Worm (Caenorhabditis elegans) whole organism, L1 larva: Measurements from ENCODE around the gene M04B2.6.
A peak's percentile ranks its signal among the peaks of the same experiment; 100 is the strongest.

Source experiments
- C04F5.9 ChIP-seq: sonication (generic microtip); optimal IDR thresholded peaks from 2 replicates; lab custom pipeline; 2016; ENCODE audit warnings: missing genetic modification characterization, missing compliant biosample characterization
- C34B4.2 ChIP-seq: sonication (generic microtip); optimal IDR thresholded peaks from 2 replicates; lab custom pipeline; 2017; ENCODE audit warnings: mild to moderate bottlenecking, missing genetic modification characterization, missing compliant biosample characterization
- aly-2 ChIP-seq: fragments of 150-350 bp; optimal IDR thresholded peaks from 2 replicates; lab custom pipeline; 2014; ENCODE audit warnings: missing biosample characterization, missing genetic modification characterization
- ceh-63 ChIP-seq: fragments of 200-800 bp; sonication (Bioruptor generic); optimal IDR thresholded peaks from 2 replicates; lab custom pipeline; 2018; ENCODE audit warnings: mild to moderate bottlenecking, missing genetic modification characterization, missing compliant biosample characterization
- ceh-8 ChIP-seq: fragments of 200-800 bp; sonication (Bioruptor generic); optimal IDR thresholded peaks from 2 replicates; lab custom pipeline; 2018; ENCODE audit warnings: mild to moderate bottlenecking, missing genetic modification characterization, moderate library complexity, missing compliant biosample characterization
- ceh-82 ChIP-seq, 3 experiments: fragments of 150-350 bp in 1 of 3; sonication (generic microtip) in 2 of 3; optimal IDR thresholded peaks; 2 replicates each; lab custom pipeline; 2014 to 2017; ENCODE audit warnings: missing biosample characterization in 3 of 3, missing genetic modification characterization in 3 of 3
- ceh-88 ChIP-seq: fragments of 200-800 bp; sonication (Bioruptor generic); IDR thresholded peaks from 2 replicates; pipeline ENCODE4 v1.3.6; 2022; ENCODE audit warnings: missing genetic modification characterization, missing compliant biosample characterization
- ceh-90 ChIP-seq: sonication (generic microtip); optimal IDR thresholded peaks from 2 replicates; lab custom pipeline; 2016; ENCODE audit warnings: missing genetic modification characterization, missing compliant biosample characterization
- efl-1 ChIP-seq, 4 experiments: fragments of 150-350 bp; optimal IDR thresholded peaks in 3 of 4; peaks in 1 of 4; 1 replicate in 1 of 4; 2 replicates in 3 of 4; lab custom pipeline; 2014; ENCODE audit warnings: missing biosample characterization in 2 of 4, missing genetic modification characterization in 2 of 4, missing genetic modification reagents in 2 of 4
- egl-13 ChIP-seq: sonication (generic microtip); optimal IDR thresholded peaks from 2 replicates; lab custom pipeline; 2016; ENCODE audit warnings: missing genotype, missing genetic modification reagents, missing genetic modification characterization, missing compliant biosample characterization
- egl-27 ChIP-seq, 2 experiments: fragments of 150-350 bp in 1 of 2; sonication (generic microtip); optimal IDR thresholded peaks; 3 replicates each; lab custom pipeline; 2017 to 2018; ENCODE audit warnings: missing biosample characterization in 2 of 2, missing genetic modification characterization in 2 of 2, missing genetic modification reagents in 2 of 2
- elt-2 ChIP-seq: sonication (generic microtip); optimal IDR thresholded peaks from 2 replicates; lab custom pipeline; 2016; ENCODE audit warnings: missing genetic modification characterization, mild to moderate bottlenecking, inconsistent platforms, missing compliant biosample characterization, missing genetic modification reagents
- elt-3 ChIP-seq, 6 experiments: fragments of 150-350 bp in 1 of 6; sonication (generic microtip); optimal IDR thresholded peaks; 2 replicates each; lab custom pipeline; 2017 to 2018; ENCODE audit warnings: missing biosample characterization in 6 of 6, missing genetic modification characterization in 6 of 6, inconsistent platforms in 1 of 6
- ets-5 ChIP-seq: fragments of 200-800 bp; sonication (Bioruptor generic); IDR thresholded peaks from 2 replicates; pipeline ENCODE4 v1.3.6; 2022; ENCODE audit warnings: missing genetic modification characterization, missing compliant biosample characterization
- fkh-4 ChIP-seq: sonication (generic microtip); optimal IDR thresholded peaks from 2 replicates; lab custom pipeline; 2016; ENCODE audit warnings: missing compliant biosample characterization, missing genetic modification characterization, borderline replicate concordance
- fos-1 ChIP-seq: fragments of 150-350 bp; optimal IDR thresholded peaks from 2 replicates; lab custom pipeline; 2014; ENCODE audit warnings: missing biosample characterization, missing genetic modification characterization
- grh-1 ChIP-seq: fragments of 200-800 bp; sonication (Bioruptor generic); IDR thresholded peaks from 2 replicates; pipeline ENCODE4 v1.3.6; 2022; ENCODE audit warnings: missing genetic modification reagents, missing genetic modification characterization, missing compliant biosample characterization
- hlh-17 ChIP-seq: fragments of 200-800 bp; sonication (Bioruptor generic); optimal IDR thresholded peaks from 2 replicates; lab custom pipeline; 2018; ENCODE audit warnings: missing genetic modification characterization, mild to moderate bottlenecking, missing compliant biosample characterization, moderate library complexity, borderline replicate concordance
- hpl-2 ChIP-seq: fragments of 150-350 bp; optimal IDR thresholded peaks from 2 replicates; lab custom pipeline; 2014; ENCODE audit warnings: missing biosample characterization, missing genetic modification reagents, missing genetic modification characterization
- isw-1 ChIP-seq: fragments of 200-800 bp; sonication (Bioruptor generic); IDR thresholded peaks from 2 replicates; pipeline ENCODE4 v1.3.6; 2022; ENCODE audit warnings: missing genetic modification characterization, missing compliant biosample characterization
- lin-15B ChIP-seq: fragments of 150-350 bp; sonication (generic microtip); optimal IDR thresholded peaks from 3 replicates; lab custom pipeline; 2014; ENCODE audit warnings: missing biosample characterization, missing genetic modification characterization
- lin-39 ChIP-seq: fragments of 150-350 bp; optimal IDR thresholded peaks from 2 replicates; lab custom pipeline; 2014; ENCODE audit warnings: missing biosample characterization, missing genetic modification reagents, missing genetic modification characterization
- lsy-2 ChIP-seq, 2 experiments: fragments of 150-350 bp; optimal IDR thresholded peaks; 2 replicates each; lab custom pipeline; 2014; ENCODE audit warnings: missing biosample characterization in 2 of 2, missing genetic modification characterization in 2 of 2
- mdl-1 ChIP-seq, 2 experiments: fragments of 150-350 bp; optimal IDR thresholded peaks; 2 replicates each; lab custom pipeline; 2014 to 2017; ENCODE audit warnings: missing biosample characterization in 2 of 2, missing genetic modification characterization in 2 of 2, inconsistent platforms in 1 of 2
- mef-2 ChIP-seq: fragments of 150-350 bp; optimal IDR thresholded peaks from 2 replicates; lab custom pipeline; 2014; ENCODE audit warnings: missing biosample characterization, missing genetic modification characterization
- mep-1 ChIP-seq: fragments of 150-350 bp; optimal IDR thresholded peaks from 2 replicates; lab custom pipeline; 2014; ENCODE audit warnings: missing biosample characterization, missing genetic modification characterization
- nhr-11 ChIP-seq: fragments of 150-350 bp; optimal IDR thresholded peaks from 2 replicates; lab custom pipeline; 2014; ENCODE audit warnings: missing biosample characterization, missing genetic modification characterization
- nhr-12 ChIP-seq: sonication (generic microtip); optimal IDR thresholded peaks from 2 replicates; lab custom pipeline; 2017; ENCODE audit warnings: missing biosample characterization, missing genetic modification characterization
- nhr-19 ChIP-seq: fragments of 200-800 bp; sonication (Bioruptor generic); conservative IDR thresholded peaks from 2 replicates; pipeline ENCODE4 v1.3.6; 2022; ENCODE audit warnings: missing genetic modification characterization, missing compliant biosample characterization
- nhr-237 ChIP-seq: fragments of 150-350 bp; optimal IDR thresholded peaks from 2 replicates; lab custom pipeline; 2014; ENCODE audit warnings: missing biosample characterization, missing genetic modification characterization
- nhr-28 ChIP-seq: fragments of 150-350 bp; optimal IDR thresholded peaks from 2 replicates; lab custom pipeline; 2014; ENCODE audit warnings: missing biosample characterization, missing genetic modification characterization
- nhr-47 ChIP-seq: sonication (generic microtip); optimal IDR thresholded peaks from 2 replicates; lab custom pipeline; 2016; ENCODE audit warnings: mild to moderate bottlenecking, missing genetic modification characterization, moderate library complexity, missing compliant biosample characterization
- nhr-76 ChIP-seq: sonication (generic microtip); optimal IDR thresholded peaks from 2 replicates; lab custom pipeline; 2017; ENCODE audit warnings: missing biosample characterization, missing genetic modification characterization
- nhr-77 ChIP-seq: fragments of 150-350 bp; optimal IDR thresholded peaks from 2 replicates; lab custom pipeline; 2014; ENCODE audit warnings: missing biosample characterization, missing genetic modification characterization
- nhr-85 ChIP-seq: sonication (generic microtip); peaks from one replicate; lab custom pipeline; 2016; ENCODE audit warnings: missing genetic modification characterization, inconsistent platforms, missing compliant biosample characterization
- nhr-90 ChIP-seq: sonication (generic microtip); optimal IDR thresholded peaks from 2 replicates; lab custom pipeline; 2016; ENCODE audit warnings: mild to moderate bottlenecking, missing genetic modification characterization, missing compliant biosample characterization; ENCODE audit not compliant: poor library complexity
- pax-3 ChIP-seq: fragments of 200-800 bp; sonication (Bioruptor generic); optimal IDR thresholded peaks from 2 replicates; lab custom pipeline; 2018; ENCODE audit warnings: mild to moderate bottlenecking, missing genetic modification characterization, moderate library complexity, missing compliant biosample characterization
- rnt-1 ChIP-seq: sonication (generic microtip); optimal IDR thresholded peaks from 2 replicates; lab custom pipeline; 2016; ENCODE audit warnings: mild to moderate bottlenecking, missing genetic modification characterization, moderate library complexity, missing compliant biosample characterization
- skn-1 ChIP-seq: fragments of 150-350 bp; optimal IDR thresholded peaks from 2 replicates; lab custom pipeline; 2014; ENCODE audit warnings: missing biosample characterization, missing genetic modification characterization
- snpc-4 ChIP-seq: fragments of 150-350 bp; optimal IDR thresholded peaks from 2 replicates; lab custom pipeline; 2014; ENCODE audit warnings: missing biosample characterization, missing genetic modification characterization
- snu-23 ChIP-seq: sonication (generic microtip); optimal IDR thresholded peaks from 2 replicates; lab custom pipeline; 2016; ENCODE audit warnings: missing genetic modification characterization, missing compliant biosample characterization
- sox-4 ChIP-seq: sonication (generic microtip); optimal IDR thresholded peaks from 2 replicates; lab custom pipeline; 2016; ENCODE audit warnings: missing genetic modification characterization, missing compliant biosample characterization
- sptf-1 ChIP-seq: fragments of 150-350 bp; optimal IDR thresholded peaks from 2 replicates; lab custom pipeline; 2014; ENCODE audit warnings: missing biosample characterization, missing genetic modification characterization
- tbx-2 ChIP-seq: sonication (generic microtip); optimal IDR thresholded peaks from 2 replicates; lab custom pipeline; 2016; ENCODE audit warnings: missing genetic modification characterization, missing compliant biosample characterization
- tlp-1 ChIP-seq: fragments of 150-350 bp; optimal IDR thresholded peaks from 2 replicates; lab custom pipeline; 2014; ENCODE audit warnings: missing biosample characterization, missing genetic modification characterization
- unc-130 ChIP-seq: fragments of 150-350 bp; optimal IDR thresholded peaks from 2 replicates; lab custom pipeline; 2017; ENCODE audit warnings: missing biosample characterization, missing genetic modification characterization, inconsistent platforms
- unc-30 ChIP-seq: sonication (generic microtip); optimal IDR thresholded peaks from 2 replicates; lab custom pipeline; 2017; ENCODE audit warnings: missing biosample characterization, missing genetic modification characterization
- unc-86 ChIP-seq: sonication (generic microtip); optimal IDR thresholded peaks from 2 replicates; lab custom pipeline; 2016; ENCODE audit warnings: missing genetic modification characterization, missing compliant biosample characterization
- unc-98 ChIP-seq: fragments of 200-800 bp; sonication (Bioruptor generic); IDR thresholded peaks from 2 replicates; pipeline ENCODE4 v1.3.6; 2022; ENCODE audit warnings: missing genetic modification characterization, missing compliant biosample characterization
- vab-15 ChIP-seq: sonication (generic microtip); optimal IDR thresholded peaks from 2 replicates; lab custom pipeline; 2017; ENCODE audit warnings: missing genotype, mild to moderate bottlenecking, missing genetic modification characterization, missing compliant biosample characterization
- zag-1 ChIP-seq: fragments of 150-350 bp; optimal IDR thresholded peaks from 2 replicates; lab custom pipeline; 2014; ENCODE audit warnings: missing biosample characterization, missing genetic modification characterization
- zip-4 ChIP-seq: fragments of 200-800 bp; sonication (Bioruptor generic); optimal IDR thresholded peaks from 2 replicates; lab custom pipeline; 2018; ENCODE audit warnings: mild to moderate bottlenecking, missing genetic modification characterization, moderate library complexity, missing compliant biosample characterization
- ztf-4 ChIP-seq: fragments of 150-350 bp; optimal IDR thresholded peaks from 2 replicates; lab custom pipeline; 2014; ENCODE audit warnings: missing biosample characterization, missing genetic modification characterization

Gene M04B2.6

DNA sequence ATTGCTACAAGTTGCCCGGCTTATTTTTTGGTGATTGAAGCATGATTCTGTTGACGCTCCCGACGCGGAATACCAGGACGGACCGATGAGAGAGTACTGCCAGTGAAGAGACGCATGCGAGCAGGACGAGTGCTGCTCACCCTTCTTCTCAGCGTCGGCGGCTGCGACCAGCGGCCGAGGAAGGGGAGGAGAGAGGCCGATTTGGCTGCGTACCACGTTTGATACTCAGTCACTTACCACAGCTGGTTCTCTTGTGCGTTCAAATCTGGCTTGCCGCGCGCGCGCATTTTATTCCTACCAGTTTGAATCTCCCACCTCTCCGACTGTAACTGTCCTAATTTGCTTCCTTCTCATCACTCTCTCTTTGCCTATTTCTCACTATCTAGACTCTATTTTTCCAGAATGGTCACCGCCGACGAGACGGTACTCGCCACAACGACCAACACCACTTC lies 13.7 kb upstream of the M04B2.6 start, which contains the start of gene mep-1:
mep-1 (plus strand) TSS at position 402 of the 452 bp plus-strand sequence.
- TF ChIP-seq mdl-1 (tag; optimal IDR thresholded peaks at IDR 0.05; lab: Kevin White, UChicago) (peak in 1 of 2 experiments; percentile 32), unc-86 (tag; lab: Kevin White, UChicago) (peak; percentile 52), nhr-28 (tag; lab: Kevin White, UChicago) (no peak), ceh-82 (tag; optimal IDR thresholded peaks at IDR 0.05; lab: Kevin White, UChicago) (peak; percentile 14 to 77 (median 57)), vab-15 (tag; lab: Kevin White, UChicago) (no peak), nhr-237 (tag; lab: Kevin White, UChicago) (no peak), sptf-1 (tag; lab: Kevin White, UChicago) (no peak), lsy-2 (tag; optimal IDR thresholded peaks at IDR 0.05; lab: Kevin White, UChicago) (peak; percentile 59 to 74), unc-130 (tag; lab: Kevin White, UChicago) (peak; percentile 3), nhr-47 (tag; lab: Kevin White, UChicago) (peak; percentile 63), nhr-12 (no peak), rnt-1 (peak; percentile 87), fkh-4 (tag; lab: Kevin White, UChicago) (peak; percentile 28), fos-1 (tag; lab: Kevin White, UChicago) (peak; percentile 32), egl-27 (tag; optimal IDR thresholded peaks at IDR 0.05; lab: Kevin White, UChicago) (no peak), lin-15B (tag; lab: Kevin White, UChicago) (peak; percentile 67), unc-98 (no peak), mep-1 (tag; lab: Kevin White, UChicago) (peak; percentile 65), sox-4 (tag; lab: Kevin White, UChicago) (no peak), nhr-85 (no peak), ceh-90 (tag; lab: Kevin White, UChicago) (no peak), C34B4.2 (tag; lab: Kevin White, UChicago) (no peak), mef-2 (peak; percentile 20), nhr-11 (no peak), snu-23 (GFP tag; lab: Kevin White, UChicago) (peak; percentile 75), ceh-63 (GFP tag; lab: Kevin White, UChicago) (no peak), snpc-4 (tag; lab: Kevin White, UChicago) (peak; percentile 34), zag-1 (tag; lab: Kevin White, UChicago) (no peak), egl-13 (peak; percentile 49), skn-1 (tag; lab: Kevin White, UChicago) (peak; percentile 66), lin-39 (tag; lab: Kevin White, UChicago) (no peak), nhr-77 (peak; percentile 49), zip-4 (GFP tag; lab: Kevin White, UChicago) (no peak), unc-30 (no peak), ets-5 (no peak), ceh-8 (GFP tag; lab: Kevin White, UChicago) (no peak), tbx-2 (tag; lab: Kevin White, UChicago) (peak; percentile 33), hlh-17 (no peak), grh-1 (GFP tag; lab: Robert Waterston, UW) (no peak), pax-3 (tag; lab: Kevin White, UChicago) (no peak), tlp-1 (tag; lab: Kevin White, UChicago) (no peak), ztf-4 (no peak), isw-1 (GFP tag; lab: Robert Waterston, UW) (peak; percentile 38; the same call in 1 of the 2 replicates), hpl-2 (GFP tag; lab: Kevin White, UChicago) (no peak), nhr-19 (GFP tag; lab: Robert Waterston, UW) (peak; percentile 61), ceh-88 (GFP tag; lab: Robert Waterston, UW) (no peak), elt-3 (tag; optimal IDR thresholded peaks at IDR 0.05; lab: Kevin White, UChicago) (no peak), aly-2 (peak; percentile 8), C04F5.9 (peak; percentile 11), elt-2 (no peak), nhr-76 (tag; lab: Kevin White, UChicago) (no peak), nhr-90 (tag; lab: Kevin White, UChicago) (peak; percentile 30), efl-1 (optimal IDR thresholded peaks at IDR 0.05; lab: Kevin White, UChicago) (peak; percentile 60 to 62), efl-1 (GFP tag; optimal IDR thresholded peaks at IDR 0.05 in 1 of 2; lab: Kevin White, UChicago) (peak; percentile 47 to 92)
